Worm (Caenorhabditis elegans) whole organism, L4 larva: Measurements from ENCODE around the gene Y54G2A.18.
"Not testable (repeated sequence)": the region's sequence is repeated elsewhere in the genome, so short reads cannot be mapped to it uniquely, and the experiment has no call there.

Source experiments
- D1046.2 ChIP-seq: fragments of 200-800 bp; sonication (Bioruptor generic); IDR thresholded peaks from 2 replicates; pipeline ENCODE4 v1.3.6; 2022; ENCODE audit warnings: missing genetic modification characterization, missing compliant biosample characterization
- F10B5.3 ChIP-seq: sonication (generic microtip); optimal IDR thresholded peaks from 2 replicates; lab custom pipeline; 2016; ENCODE audit warnings: mild to moderate bottlenecking, missing genetic modification characterization, missing compliant biosample characterization
- F37D6.2 ChIP-seq: sonication (generic microtip); optimal IDR thresholded peaks from 2 replicates; lab custom pipeline; 2016; ENCODE audit warnings: mild to moderate bottlenecking, missing genetic modification characterization, missing compliant biosample characterization
- T20F7.1 ChIP-seq: fragments of 200-800 bp; sonication (Bioruptor generic); optimal IDR thresholded peaks from 2 replicates; lab custom pipeline; 2018; ENCODE audit warnings: mild to moderate bottlenecking, missing genetic modification characterization, missing compliant biosample characterization
- T26A8.4 ChIP-seq: fragments of 200-800 bp; sonication (Bioruptor generic); IDR thresholded peaks from 2 replicates; pipeline ENCODE4 v1.3.6; 2022; ENCODE audit warnings: missing genetic modification characterization, missing compliant biosample characterization
- Y48G9A.11 ChIP-seq: fragments of 200-800 bp; sonication (Bioruptor generic); IDR thresholded peaks from 2 replicates; pipeline ENCODE4 v1.3.6; 2022; ENCODE audit warnings: missing genetic modification reagents, missing genetic modification characterization, missing compliant biosample characterization
- ZK337.2 ChIP-seq: fragments of 200-800 bp; sonication (Bioruptor generic); IDR thresholded peaks from 2 replicates; pipeline ENCODE4 v1.3.6; 2022; ENCODE audit warnings: missing genetic modification reagents, missing genetic modification characterization, missing compliant biosample characterization
- aha-1 ChIP-seq: fragments of 150-350 bp; peaks from one replicate; lab custom pipeline; 2014; ENCODE audit warnings: missing biosample characterization, missing genetic modification characterization
- arid-1 ChIP-seq: fragments of 200-800 bp; sonication (Bioruptor generic); conservative IDR thresholded peaks from 2 replicates; pipeline ENCODE4 v1.3.6; 2022; ENCODE audit warnings: missing genetic modification reagents, missing genetic modification characterization, missing compliant biosample characterization
- ceh-20 ChIP-seq: fragments of 200-800 bp; sonication (Bioruptor generic); IDR thresholded peaks from 2 replicates; pipeline ENCODE4 v1.3.6; 2022; ENCODE audit warnings: missing genetic modification reagents, missing genetic modification characterization, missing compliant biosample characterization
- ctbp-1 ChIP-seq: fragments of 200-800 bp; sonication (Bioruptor generic); IDR thresholded peaks from 2 replicates; pipeline ENCODE4 v1.3.6; 2022; ENCODE audit warnings: missing genetic modification reagents, missing genetic modification characterization, missing compliant biosample characterization
- dmd-6 ChIP-seq: fragments of 200-800 bp; sonication (Bioruptor generic); IDR thresholded peaks from 2 replicates; pipeline ENCODE4 v1.3.6; 2022; ENCODE audit warnings: missing genetic modification reagents, missing genetic modification characterization, missing compliant biosample characterization
- dpl-1 ChIP-seq: fragments of 150-350 bp; optimal IDR thresholded peaks from 2 replicates; lab custom pipeline; 2014; ENCODE audit warnings: missing biosample characterization, missing genetic modification reagents, missing genetic modification characterization
- hlh-11 ChIP-seq: fragments of 200-800 bp; sonication (Bioruptor generic); optimal IDR thresholded peaks from 2 replicates; lab custom pipeline; 2018; ENCODE audit warnings: mild to moderate bottlenecking, missing genetic modification characterization, missing compliant biosample characterization
- hmg-1.1 ChIP-seq: fragments of 200-800 bp; sonication (Bioruptor generic); IDR thresholded peaks from 2 replicates; pipeline ENCODE4 v1.3.6; 2022; ENCODE audit warnings: missing genetic modification reagents, missing genetic modification characterization, missing compliant biosample characterization
- lin-29 ChIP-seq: fragments of 200-800 bp; sonication (Bioruptor generic); IDR thresholded peaks from 2 replicates; pipeline ENCODE4 v1.3.6; 2022; ENCODE audit warnings: missing genetic modification reagents, missing genetic modification characterization, missing compliant biosample characterization
- lin-38 ChIP-seq: fragments of 200-800 bp; sonication (Bioruptor generic); IDR thresholded peaks from 2 replicates; pipeline ENCODE4 v1.3.6; 2022; ENCODE audit warnings: missing genetic modification reagents, missing genetic modification characterization, missing compliant biosample characterization
- lsy-2 ChIP-seq, 2 experiments: fragments of 150-350 bp in 1 of 2; sonication (generic microtip) in 1 of 2; optimal IDR thresholded peaks; 2 replicates each; lab custom pipeline; 2014 to 2017; ENCODE audit warnings: missing biosample characterization in 2 of 2, missing genetic modification characterization in 2 of 2
- madf-5 ChIP-seq, 2 experiments: fragments of 200-800 bp; sonication (Bioruptor generic); IDR thresholded peaks; 2 replicates each; pipeline ENCODE4 v1.3.6; 2022; ENCODE audit warnings: missing compliant biosample characterization in 2 of 2, missing genetic modification characterization in 2 of 2
- madf-9 ChIP-seq: fragments of 200-800 bp; sonication (Bioruptor generic); conservative IDR thresholded peaks from 2 replicates; pipeline ENCODE4 v1.3.6; 2022; ENCODE audit warnings: missing genetic modification reagents, missing genetic modification characterization, missing compliant biosample characterization
- mdt-29 ChIP-seq: fragments of 200-800 bp; sonication (Bioruptor generic); IDR thresholded peaks from 2 replicates; pipeline ENCODE4 v1.3.6; 2022; ENCODE audit warnings: missing genetic modification reagents, missing genetic modification characterization, missing compliant biosample characterization
- mes-2 ChIP-seq: sonication (generic microtip); optimal IDR thresholded peaks from 2 replicates; lab custom pipeline; 2016; ENCODE audit warnings: missing genotype, mild to moderate bottlenecking, missing genetic modification characterization, missing compliant biosample characterization; ENCODE audit not compliant: poor library complexity, severe bottlenecking
- mxl-2 ChIP-seq: fragments of 200-800 bp; sonication (Bioruptor generic); conservative IDR thresholded peaks from 2 replicates; pipeline ENCODE4 v1.3.6; 2022; ENCODE audit warnings: missing genetic modification reagents, missing genetic modification characterization, missing compliant biosample characterization
- nhr-42 ChIP-seq: fragments of 200-800 bp; sonication (Bioruptor generic); IDR thresholded peaks from 2 replicates; pipeline ENCODE4 v1.3.6; 2022; ENCODE audit warnings: missing genetic modification characterization, missing compliant biosample characterization
- nhr-48 ChIP-seq: sonication (generic microtip); optimal IDR thresholded peaks from 2 replicates; lab custom pipeline; 2016; ENCODE audit warnings: mild to moderate bottlenecking, missing genetic modification characterization, missing compliant biosample characterization
- pha-4 ChIP-seq, 2 experiments: fragments of 150-350 bp in 1 of 2; fragments of 200-800 bp in 1 of 2; sonication (Bioruptor generic) in 1 of 2; IDR thresholded peaks in 1 of 2; optimal IDR thresholded peaks in 1 of 2; 2 replicates each; pipeline versions ENCODE4 v1.3.6 to Lab custom; 2014 to 2022; ENCODE audit warnings: missing genetic modification characterization in 2 of 2, missing genetic modification reagents in 2 of 2, missing biosample characterization in 1 of 2, missing compliant biosample characterization in 1 of 2
- php-3 ChIP-seq: fragments of 200-800 bp; sonication (Bioruptor generic); IDR thresholded peaks from 2 replicates; pipeline ENCODE4 v1.3.6; 2022; ENCODE audit warnings: missing genetic modification reagents, missing genetic modification characterization, missing compliant biosample characterization
- pqm-1 ChIP-seq: sonication (generic microtip); optimal IDR thresholded peaks from 2 replicates; lab custom pipeline; 2017; ENCODE audit warnings: missing biosample characterization, missing genetic modification characterization
- rbr-2 ChIP-seq: sonication (generic microtip); optimal IDR thresholded peaks from 2 replicates; lab custom pipeline; 2016; ENCODE audit warnings: missing genotype, missing genetic modification characterization, missing compliant biosample characterization
- set-16 ChIP-seq: fragments of 200-800 bp; sonication (Bioruptor generic); IDR thresholded peaks from 2 replicates; pipeline ENCODE4 v1.3.6; 2022; ENCODE audit warnings: missing genetic modification reagents, missing genetic modification characterization, missing compliant biosample characterization
- tag-97 ChIP-seq: fragments of 200-800 bp; sonication (Bioruptor generic); IDR thresholded peaks from 2 replicates; pipeline ENCODE4 v1.3.6; 2022; ENCODE audit warnings: missing genetic modification characterization, missing compliant biosample characterization
- tra-1 ChIP-seq: fragments of 200-800 bp; sonication (Bioruptor generic); IDR thresholded peaks from 2 replicates; pipeline ENCODE4 v1.3.6; 2022; ENCODE audit warnings: missing genetic modification reagents, missing genetic modification characterization, missing compliant biosample characterization
- vab-7 ChIP-seq: fragments of 200-800 bp; sonication (Bioruptor generic); IDR thresholded peaks from 2 replicates; pipeline ENCODE4 v1.3.6; 2022; ENCODE audit warnings: missing genetic modification reagents, missing genetic modification characterization, missing compliant biosample characterization
- zfp-2 ChIP-seq: sonication (generic microtip); optimal IDR thresholded peaks from 2 replicates; lab custom pipeline; 2016; ENCODE audit warnings: mild to moderate bottlenecking, missing genetic modification characterization, missing compliant biosample characterization
- zip-2 ChIP-seq: fragments of 150-350 bp; optimal IDR thresholded peaks from 2 replicates; lab custom pipeline; 2014; ENCODE audit warnings: missing biosample characterization, missing genetic modification characterization

Gene Y54G2A.18

ce11 chrIV:2917729-2918128, 25.4 kb upstream of the Y54G2A.18 start, which contains the start of gene Y54G2A.50:
TSS of gene Y54G2A.50 (plus strand) at chrIV:2918029.
- not testable (repeated sequence) for TF ChIP-seq pqm-1; lin-29 (GFP tag; lab: Robert Waterston, UW); tag-97 (GFP tag; lab: Robert Waterston, UW)

DNA sequence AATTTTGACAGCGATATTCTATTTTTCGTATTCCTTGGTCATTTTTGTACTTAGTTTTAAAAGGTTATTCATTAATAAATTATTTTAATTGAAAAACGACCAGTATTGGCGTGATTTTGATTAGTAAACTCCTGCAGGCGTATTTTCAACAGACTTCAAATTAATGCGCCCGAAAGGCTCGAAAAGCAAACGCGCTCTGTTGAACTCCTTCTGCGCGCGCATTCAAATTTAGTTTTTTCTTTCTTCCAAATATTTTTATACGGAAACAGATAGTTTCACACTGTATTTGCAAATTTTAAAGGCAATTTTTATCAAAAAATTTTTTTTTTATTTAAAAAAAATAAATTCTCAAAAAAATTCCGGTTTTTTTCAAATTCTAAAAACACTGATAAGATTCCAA, 23.7 kb upstream of the Y54G2A.18 start:
- TF ChIP-seq madf-9 (GFP tag; lab: Robert Waterston, UW) (no peak), lin-38 (GFP tag; lab: Robert Waterston, UW) (peak; percentile 59)

- TF ChIP-seq Y48G9A.11 (GFP tag; lab: Robert Waterston, UW) = peak; percentile 18; the same call in 1 of the 2 replicates
- no peak for TF ChIP-seq mxl-2 (GFP tag; lab: Robert Waterston, UW)
- no peak for TF ChIP-seq zip-2 (tag; lab: Kevin White, UChicago)
- TF ChIP-seq mdt-29 (GFP tag; lab: Robert Waterston, UW) = 0 out of 2 replicates have a peak, but pooled peaks have one; percentile 16
- peak; percentile 57 for TF ChIP-seq lin-38 (GFP tag; lab: Robert Waterston, UW)
- TF ChIP-seq, all 104 proteins: peak for 3
Observed at ce11 chrIV:2914545-2914944, 22.2 kb upstream of the Y54G2A.18 start.

DNA sequence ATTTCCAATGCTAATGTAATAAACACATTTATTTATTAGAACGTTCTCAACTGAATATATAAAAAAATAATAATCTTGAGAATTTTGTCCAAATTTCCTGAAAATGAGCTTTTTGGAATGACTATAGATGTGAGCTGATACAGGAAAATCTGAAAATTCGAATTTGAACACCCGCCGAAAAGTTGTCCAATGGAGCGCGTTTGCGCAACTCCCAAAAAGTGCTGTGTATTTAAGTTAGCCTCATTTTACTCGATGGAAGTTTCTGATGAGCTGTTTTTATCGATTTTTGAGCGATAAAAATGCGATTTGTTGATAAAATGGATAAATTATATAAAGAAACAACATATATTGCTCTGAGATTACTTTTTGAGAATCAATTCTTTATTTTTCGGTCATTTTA, 9.7 kb upstream of the Y54G2A.18 start:
- TF ChIP-seq hmg-1.1 (GFP tag; lab: Robert Waterston, UW) (0 out of 2 replicates have a peak, but pooled peaks have one; percentile 20), lin-38 (GFP tag; lab: Robert Waterston, UW) (peak; percentile 92), dpl-1 (peak; percentile 5)

DNA sequence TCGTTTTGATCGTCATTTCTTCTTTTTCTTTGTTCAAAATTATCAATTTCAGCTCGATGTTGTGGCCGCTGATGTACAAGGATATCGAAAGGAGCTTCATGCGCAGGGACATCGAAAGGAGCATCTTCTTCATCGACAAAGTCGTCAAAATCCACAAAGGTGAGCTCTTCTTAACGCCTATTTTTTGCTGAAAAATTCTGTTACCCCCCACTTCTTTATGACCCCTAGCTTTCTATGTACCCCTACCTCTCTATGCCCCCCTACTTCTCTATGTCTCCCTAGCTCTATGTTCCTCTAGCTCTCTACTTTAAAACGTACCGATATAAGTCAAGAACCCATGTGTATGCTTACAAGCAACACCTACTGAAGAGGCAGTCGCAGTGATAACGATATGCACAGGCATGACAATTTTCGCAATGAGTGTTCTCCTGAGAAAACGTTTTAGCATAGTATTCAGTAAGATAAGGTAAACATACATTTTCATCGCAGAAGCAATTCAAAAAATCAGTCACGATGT, 5.4 kb upstream of the Y54G2A.18 start, which contains the start of gene Y54G2A.36:
Gene Y54G2A.36 (plus strand): TSS at position 51 of the 517 bp plus-strand sequence.
- TF ChIP-seq madf-5 (GFP tag; IDR thresholded peaks at IDR 0.05; lab: Robert Waterston, UW) = 0 out of 4 replicates have a peak, but pooled peaks of 1 of the 2 experiments have one; percentile 19
- no peak for TF ChIP-seq nhr-48 (tag; lab: Kevin White, UChicago)
- TF ChIP-seq zfp-2 (tag; lab: Kevin White, UChicago) = no peak
- TF ChIP-seq set-16 (GFP tag; lab: Robert Waterston, UW) = no peak
- no peak for TF ChIP-seq F10B5.3 (tag; lab: Kevin White, UChicago)
- peak; percentile 51 for TF ChIP-seq aha-1 (tag; lab: Kevin White, UChicago)
- TF ChIP-seq, all 104 proteins: peak for 2

DNA sequence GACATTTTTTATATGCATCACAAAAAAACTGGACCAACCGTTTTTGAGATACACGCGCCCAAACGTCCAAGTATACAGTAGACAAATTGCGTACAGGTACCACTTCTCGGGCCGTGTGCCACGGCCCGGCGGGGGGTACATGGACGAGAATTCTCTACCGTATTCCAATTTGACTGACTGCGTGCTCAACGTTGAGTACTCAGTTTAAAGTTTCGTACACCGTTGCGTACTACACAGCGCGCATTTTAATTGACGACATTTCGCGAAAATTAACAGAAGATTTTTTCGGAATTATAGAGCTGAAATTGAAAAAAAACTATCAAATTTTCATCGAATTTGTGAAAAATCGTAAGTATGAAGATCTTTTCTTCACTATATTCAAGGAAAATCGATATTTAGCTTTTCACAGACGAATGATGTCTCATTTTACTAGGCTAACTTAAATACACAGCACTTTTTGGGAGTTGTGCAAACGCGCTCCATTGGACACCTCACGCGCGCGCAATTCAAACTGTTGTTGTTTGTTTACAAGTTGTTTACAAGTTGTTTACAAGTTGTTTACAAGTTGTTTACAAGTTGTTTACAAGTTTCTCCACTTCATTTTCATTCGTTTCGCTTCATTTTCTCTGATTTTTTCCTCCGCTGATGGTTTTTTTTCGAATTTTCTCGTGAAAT, 3.8 kb upstream of the Y54G2A.18 start:
- peak; percentile 83 for TF ChIP-seq ZK337.2 (GFP tag; lab: Robert Waterston, UW)
- TF ChIP-seq D1046.2 (GFP tag; lab: Robert Waterston, UW) = peak; percentile 47; the same call in 1 of the 2 replicates
- peak; percentile 56; the same call in 1 of the 2 replicates for TF ChIP-seq ceh-20 (GFP tag; lab: Robert Waterston, UW)
- TF ChIP-seq pha-4 (GFP tag; IDR thresholded peaks at IDR 0.05; lab: Robert Waterston, UW) = peak; percentile 54; the same call in 1 of the 2 replicates
- not testable (repeated sequence) for TF ChIP-seq pha-4 (tag; optimal IDR thresholded peaks at IDR 0.05; lab: Kevin White, UChicago)
- peak; percentile 59; the same call in 1 of the 2 replicates for TF ChIP-seq madf-9 (GFP tag; lab: Robert Waterston, UW)
- peak; percentile 30 for TF ChIP-seq dpl-1
- peak; percentile 48 for TF ChIP-seq dmd-6
- peak; percentile 93 for TF ChIP-seq lin-38 (GFP tag; lab: Robert Waterston, UW)
- peak; percentile 41; the same call in 1 of the 2 replicates for TF ChIP-seq lin-29 (GFP tag; lab: Robert Waterston, UW)
- TF ChIP-seq lsy-2 (tag; optimal IDR thresholded peaks at IDR 0.05; lab: Kevin White, UChicago) = peak in 1 of 2 experiments; percentile 77
- peak; percentile 75 for TF ChIP-seq T20F7.1 (GFP tag; lab: Kevin White, UChicago)
- TF ChIP-seq php-3 (GFP tag; lab: Robert Waterston, UW) = 0 out of 2 replicates have a peak, but pooled peaks have one; percentile 6
- TF ChIP-seq nhr-42 = peak; percentile 80
- peak; percentile 72 for TF ChIP-seq F37D6.2 (tag; lab: Kevin White, UChicago)
- peak; percentile 7 for TF ChIP-seq hlh-11 (tag; lab: Kevin White, UChicago)
- peak; percentile 80 for TF ChIP-seq mes-2 (tag; lab: Kevin White, UChicago)
- peak; percentile 69 for TF ChIP-seq rbr-2
- peak; percentile 79 for TF ChIP-seq T26A8.4
- 0 out of 2 replicates have a peak, but pooled peaks have one; percentile 44 for TF ChIP-seq tra-1 (GFP tag; lab: Robert Waterston, UW)
- peak; percentile 58 for TF ChIP-seq Y48G9A.11 (GFP tag; lab: Robert Waterston, UW)
- TF ChIP-seq ctbp-1 (GFP tag; lab: Robert Waterston, UW) = peak; percentile 31; the same call in 1 of the 2 replicates
- TF ChIP-seq vab-7 (GFP tag; lab: Robert Waterston, UW) = peak; percentile 54
- peak; percentile 45; the same call in 1 of the 2 replicates for TF ChIP-seq arid-1 (GFP tag; lab: Robert Waterston, UW)
- TF ChIP-seq hmg-1.1 (GFP tag; lab: Robert Waterston, UW) = peak; percentile 63; the same call in 1 of the 2 replicates
